ENCODE assay signal across 3 fruit fly cellular contexts in genomic region chr3L:16149418-16150160, dm6.
A peak's percentile ranks its signal among the peaks of the same experiment; 100 is the strongest.
TF ChIP-seq lines count a peak whose summit lies in the region.

No protein-coding gene starts in this region.

TF ChIP-seq in whole organism, adult, 20 proteins besides CTCF, POLR2A, EP300 and RAD21 (continued from another document):
- peak; percentile 45 for TF ChIP-seq Hr96 (GFP tag; optimal IDR thresholded peaks at IDR 0.05; lab: Kevin White, UChicago)

TF ChIP-seq in whole organism, embryonic, 481 proteins besides CTCF, POLR2A, EP300 and RAD21 (continued from another document and continues in another):
- peak; percentile 74 for TF ChIP-seq cwo (GFP tag; optimal IDR thresholded peaks at IDR 0.05; lab: Kevin White, UChicago)
- TF ChIP-seq H15 (GFP tag; IDR thresholded peaks at IDR 0.05; lab: Robert Waterston, UW): no peak
- TF ChIP-seq CG15479 (GFP tag; optimal IDR thresholded peaks at IDR 0.05; lab: Kevin White, UChicago): peak; percentile 23
- TF ChIP-seq CHES-1-like (GFP tag; optimal IDR thresholded peaks at IDR 0.05; lab: Kevin White, UChicago): peak; percentile 46
- peak; percentile 48; the same call in 1 of the 2 replicates for TF ChIP-seq Rfx (GFP tag; IDR thresholded peaks at IDR 0.05; lab: Robert Waterston, UW)
- TF ChIP-seq dmrt99B (tag; optimal IDR thresholded peaks at IDR 0.05; lab: Kevin White, UChicago): peak; percentile 54
- TF ChIP-seq pita (GFP tag; optimal IDR thresholded peaks at IDR 0.05; lab: Kevin White, UChicago): no peak
- peak; percentile 33 for TF ChIP-seq nmo (GFP tag; optimal IDR thresholded peaks at IDR 0.05; lab: Kevin White, UChicago)
- TF ChIP-seq TFAM (GFP tag; optimal IDR thresholded peaks at IDR 0.05; lab: Kevin White, UChicago): no peak
- no peak for TF ChIP-seq CG8089 (GFP tag; optimal IDR thresholded peaks at IDR 0.05; lab: Kevin White, UChicago)
- TF ChIP-seq CG3281 (GFP tag; optimal IDR thresholded peaks at IDR 0.05; lab: Kevin White, UChicago): peak; percentile 8
- TF ChIP-seq CG8944 (GFP tag; optimal IDR thresholded peaks at IDR 0.05; lab: Kevin White, UChicago): peak; percentile 32
- peak; percentile 28 for TF ChIP-seq Meics (GFP tag; optimal IDR thresholded peaks at IDR 0.05; lab: Kevin White, UChicago)
- TF ChIP-seq YL-1 (GFP tag; optimal IDR thresholded peaks at IDR 0.05; lab: Kevin White, UChicago): no peak
- TF ChIP-seq Hr39 (optimal IDR thresholded peaks at IDR 0.05; lab: Kevin White, UChicago): no peak
- TF ChIP-seq CG14965 (GFP tag; optimal IDR thresholded peaks at IDR 0.05; lab: Kevin White, UChicago; ENCODE audit: borderline replicate concordance): no peak
- peak; percentile 57 for TF ChIP-seq gem (tag; optimal IDR thresholded peaks at IDR 0.05; lab: Kevin White, UChicago)
- TF ChIP-seq CG8924 (tag; optimal IDR thresholded peaks at IDR 0.05; lab: Kevin White, UChicago): peak; percentile 23
- TF ChIP-seq disco-r (GFP tag; optimal IDR thresholded peaks at IDR 0.05; lab: Kevin White, UChicago): peak; percentile 10
- peak; percentile 19 for TF ChIP-seq shn (GFP tag; optimal IDR thresholded peaks at IDR 0.05; lab: Kevin White, UChicago)
- peak; percentile 17; the same call in 1 of the 2 replicates for TF ChIP-seq lmd (GFP tag; IDR thresholded peaks at IDR 0.05; lab: Robert Waterston, UW)
- peak; percentile 38 for TF ChIP-seq Hey (tag; optimal IDR thresholded peaks at IDR 0.05; lab: Kevin White, UChicago)
- peak; percentile 20 for TF ChIP-seq Fer1 (GFP tag; optimal IDR thresholded peaks at IDR 0.05; lab: Kevin White, UChicago)
- 0 out of 2 replicates have a peak, but pooled peaks have one; percentile 25 for TF ChIP-seq vvl (GFP tag; IDR thresholded peaks at IDR 0.05; lab: Robert Waterston, UW)
- TF ChIP-seq CG6765 (GFP tag; optimal IDR thresholded peaks at IDR 0.05; lab: Kevin White, UChicago): peak; percentile 21
- TF ChIP-seq row (GFP tag; IDR thresholded peaks at IDR 0.05; lab: Robert Waterston, UW): peak; percentile 80
- TF ChIP-seq sug (tag; optimal IDR thresholded peaks at IDR 0.05; lab: Kevin White, UChicago): peak; percentile 79
- TF ChIP-seq CG7357 (GFP tag; IDR thresholded peaks at IDR 0.05; lab: Robert Waterston, UW): 0 out of 3 replicates have a peak, but pooled peaks have one; percentile 49
- peak; percentile 31 for TF ChIP-seq CG34376 (GFP tag; optimal IDR thresholded peaks at IDR 0.05; lab: Kevin White, UChicago)
- peak; percentile 46 for TF ChIP-seq CG30403 (GFP tag; optimal IDR thresholded peaks at IDR 0.05; lab: Kevin White, UChicago)
- peak; percentile 15 for TF ChIP-seq CG12659 (GFP tag; optimal IDR thresholded peaks at IDR 0.05; lab: Kevin White, UChicago)
- 0 out of 2 replicates have a peak, but pooled peaks have one; percentile 14 for TF ChIP-seq tna (GFP tag; IDR thresholded peaks at IDR 0.05; lab: Robert Waterston, UW; ENCODE audit: partially characterized antibody)
- no peak for TF ChIP-seq CG7928 (GFP tag; optimal IDR thresholded peaks at IDR 0.05; lab: Kevin White, UChicago)
- peak; percentile 31 for TF ChIP-seq sens (GFP tag; lab: Kevin White, UChicago)
- TF ChIP-seq sd (tag; optimal IDR thresholded peaks at IDR 0.05; lab: Kevin White, UChicago): peak; percentile 28
- peak in 1 of 2 experiments; percentile 21 for TF ChIP-seq Pdp1 (GFP tag; optimal IDR thresholded peaks at IDR 0.05; lab: Kevin White, UChicago)
- TF ChIP-seq CG11695 (GFP tag; IDR thresholded peaks at IDR 0.05; lab: Robert Waterston, UW): peak; percentile 24; the same call in 1 of the 3 replicates
- TF ChIP-seq Xbp1 (GFP tag; optimal IDR thresholded peaks at IDR 0.05; lab: Kevin White, UChicago): peak; percentile 6
- TF ChIP-seq CG16863 (GFP tag; optimal IDR thresholded peaks at IDR 0.05; lab: Kevin White, UChicago): peak; percentile 24
- peak; percentile 43 for TF ChIP-seq CG10147 (GFP tag; optimal IDR thresholded peaks at IDR 0.05; lab: Kevin White, UChicago)
- TF ChIP-seq CG13424 (tag; optimal IDR thresholded peaks at IDR 0.05; lab: Kevin White, UChicago): peak; percentile 24
- peak; percentile 29 for TF ChIP-seq bcd (GFP tag; optimal IDR thresholded peaks at IDR 0.05; lab: Kevin White, UChicago)
- TF ChIP-seq CG31224 (GFP tag; IDR thresholded peaks at IDR 0.05; lab: Robert Waterston, UW): peak; percentile 37; the same call in 1 of the 2 replicates
- TF ChIP-seq CG2712 (tag; optimal IDR thresholded peaks at IDR 0.05; lab: Kevin White, UChicago): no peak
- no peak for TF ChIP-seq inv (GFP tag; IDR thresholded peaks at IDR 0.05; lab: Robert Waterston, UW; ENCODE audit: partially characterized antibody)
- TF ChIP-seq E2f2 (GFP tag; IDR thresholded peaks at IDR 0.05; lab: Robert Waterston, UW): 0 out of 2 replicates have a peak, but pooled peaks have one; percentile 21
- peak; percentile 52; the same call in 2 of the 3 replicates for TF ChIP-seq dysf (GFP tag; IDR thresholded peaks at IDR 0.05; lab: Robert Waterston, UW)
- TF ChIP-seq CG10543 (GFP tag; optimal IDR thresholded peaks at IDR 0.05; lab: Kevin White, UChicago): peak; percentile 39
- no peak for TF ChIP-seq pan (optimal IDR thresholded peaks at IDR 0.05; lab: Kevin White, UChicago)
- peak in 1 of 2 experiments; percentile 26 for TF ChIP-seq pan (GFP tag; optimal IDR thresholded peaks at IDR 0.05 in 1 of 2, IDR thresholded peaks at IDR 0.05 in 1 of 2)
- TF ChIP-seq Mad (GFP tag; optimal IDR thresholded peaks at IDR 0.05; lab: Kevin White, UChicago): no peak
- peak; percentile 44 for TF ChIP-seq CG11504 (tag; optimal IDR thresholded peaks at IDR 0.05; lab: Kevin White, UChicago)
- no peak for TF ChIP-seq Trl (optimal IDR thresholded peaks at IDR 0.05; lab: Kevin White, UChicago)
- peak; percentile 3 for TF ChIP-seq Trl (GFP tag; optimal IDR thresholded peaks at IDR 0.05; lab: Kevin White, UChicago)
- no peak for TF ChIP-seq stc (GFP tag; IDR thresholded peaks at IDR 0.05; lab: Robert Waterston, UW)
- peak; percentile 34; the same call in 1 of the 3 replicates for TF ChIP-seq CG11560 (tag; IDR thresholded peaks at IDR 0.05; lab: Robert Waterston, UW)
- TF ChIP-seq ind (GFP tag; optimal IDR thresholded peaks at IDR 0.05; lab: Kevin White, UChicago): no peak
- TF ChIP-seq CG10565 (GFP tag; optimal IDR thresholded peaks at IDR 0.05; lab: Kevin White, UChicago): no peak
- peak; percentile 94 for TF ChIP-seq Med (GFP tag; lab: Kevin White, UChicago)
- peak; percentile 29 for TF ChIP-seq CG9727 (GFP tag; optimal IDR thresholded peaks at IDR 0.05; lab: Kevin White, UChicago)
- peak; percentile 63 for TF ChIP-seq lab (GFP tag; optimal IDR thresholded peaks at IDR 0.05; lab: Kevin White, UChicago)
- peak; percentile 24 for TF ChIP-seq BtbVII (GFP tag; optimal IDR thresholded peaks at IDR 0.05; lab: Kevin White, UChicago)
- 0 out of 2 replicates have a peak, but pooled peaks have one; percentile 14 for TF ChIP-seq CG4730 (GFP tag; IDR thresholded peaks at IDR 0.05; lab: Robert Waterston, UW)

TF ChIP-seq in whole organism, prepupa, 60 proteins besides CTCF, POLR2A, EP300 and RAD21 (continued from another document):
- peak; percentile 43 for TF ChIP-seq lz (GFP tag; optimal IDR thresholded peaks at IDR 0.05; lab: Kevin White, UChicago)
- no peak for TF ChIP-seq Hr38 (GFP tag; optimal IDR thresholded peaks at IDR 0.05; lab: Kevin White, UChicago)
- TF ChIP-seq net (GFP tag; optimal IDR thresholded peaks at IDR 0.05; lab: Kevin White, UChicago): peak; percentile 32
- no peak for TF ChIP-seq CG8632 (GFP tag; optimal IDR thresholded peaks at IDR 0.05; lab: Kevin White, UChicago)
- TF ChIP-seq Ets21C (GFP tag; optimal IDR thresholded peaks at IDR 0.05; lab: Kevin White, UChicago): peak; percentile 14
- TF ChIP-seq Eip93F (GFP tag; optimal IDR thresholded peaks at IDR 0.05; lab: Kevin White, UChicago): peak; percentile 58
- no peak for TF ChIP-seq dsx (GFP tag; optimal IDR thresholded peaks at IDR 0.05; lab: Kevin White, UChicago; ENCODE audit: poor library complexity, severe bottlenecking)
- TF ChIP-seq CG6854 (GFP tag; optimal IDR thresholded peaks at IDR 0.05; lab: Kevin White, UChicago): no peak
- TF ChIP-seq Eip75B (GFP tag; optimal IDR thresholded peaks at IDR 0.05; lab: Kevin White, UChicago): peak; percentile 42
- peak; percentile 46 for TF ChIP-seq vri (GFP tag; optimal IDR thresholded peaks at IDR 0.05; lab: Kevin White, UChicago)
- peak; percentile 23 for TF ChIP-seq esn (GFP tag; optimal IDR thresholded peaks at IDR 0.05; lab: Kevin White, UChicago)
- peak; percentile 24 for TF ChIP-seq OdsH (GFP tag; optimal IDR thresholded peaks at IDR 0.05; lab: Kevin White, UChicago)
- peak; percentile 56 for TF ChIP-seq CG1621 (tag; optimal IDR thresholded peaks at IDR 0.05; lab: Kevin White, UChicago)
- TF ChIP-seq CG8119 (GFP tag; IDR thresholded peaks at IDR 0.05; lab: Robert Waterston, UW): no peak
- TF ChIP-seq Sox15 (GFP tag; optimal IDR thresholded peaks at IDR 0.05; lab: Kevin White, UChicago): no peak
- no peak for TF ChIP-seq CG9139 (GFP tag; optimal IDR thresholded peaks at IDR 0.05; lab: Kevin White, UChicago)
- TF ChIP-seq CG3919 (GFP tag; optimal IDR thresholded peaks at IDR 0.05; lab: Kevin White, UChicago): peak; percentile 36
- TF ChIP-seq Sox102F (GFP tag; optimal IDR thresholded peaks at IDR 0.05; lab: Kevin White, UChicago): no peak
- peak; percentile 0 for TF ChIP-seq CG3032 (tag; optimal IDR thresholded peaks at IDR 0.05; lab: Kevin White, UChicago)
- TF ChIP-seq CG15336 (GFP tag; IDR thresholded peaks at IDR 0.05; lab: Robert Waterston, UW): no peak
- no peak for TF ChIP-seq dac (GFP tag; optimal IDR thresholded peaks at IDR 0.05; lab: Kevin White, UChicago)
- TF ChIP-seq CG10631 (GFP tag; optimal IDR thresholded peaks at IDR 0.05; lab: Kevin White, UChicago): peak; percentile 24
- TF ChIP-seq Ets96B (tag; optimal IDR thresholded peaks at IDR 0.05; lab: Kevin White, UChicago): peak; percentile 22
- no peak for TF ChIP-seq Smox (GFP tag; optimal IDR thresholded peaks at IDR 0.05; lab: Kevin White, UChicago)
- TF ChIP-seq Sox14 (GFP tag; optimal IDR thresholded peaks at IDR 0.05; lab: Kevin White, UChicago): peak; percentile 23
- TF ChIP-seq cyc (GFP tag; optimal IDR thresholded peaks at IDR 0.05; lab: Kevin White, UChicago): no peak
- peak; percentile 23 for TF ChIP-seq Hr39 (GFP tag; optimal IDR thresholded peaks at IDR 0.05; lab: Kevin White, UChicago)
- peak; percentile 8 for TF ChIP-seq achi (GFP tag; optimal IDR thresholded peaks at IDR 0.05; lab: Kevin White, UChicago)
- peak; percentile 43 for TF ChIP-seq CG6808 (GFP tag; optimal IDR thresholded peaks at IDR 0.05; lab: Kevin White, UChicago)
- peak; percentile 25 for TF ChIP-seq CG8319 (GFP tag; optimal IDR thresholded peaks at IDR 0.05; lab: Kevin White, UChicago)
- peak; percentile 34 for TF ChIP-seq acj6 (GFP tag; optimal IDR thresholded peaks at IDR 0.05; lab: Kevin White, UChicago)
- peak; percentile 17 for TF ChIP-seq CG6792 (GFP tag; optimal IDR thresholded peaks at IDR 0.05; lab: Kevin White, UChicago)
- no peak for TF ChIP-seq topi (GFP tag; optimal IDR thresholded peaks at IDR 0.05; lab: Kevin White, UChicago)
- TF ChIP-seq CG6163 (GFP tag; IDR thresholded peaks at IDR 0.05; lab: Robert Waterston, UW): no peak
- peak; percentile 31 for TF ChIP-seq CG11902 (GFP tag; optimal IDR thresholded peaks at IDR 0.05; lab: Kevin White, UChicago)
- no peak for TF ChIP-seq CG16779 (tag; optimal IDR thresholded peaks at IDR 0.05; lab: Kevin White, UChicago)
- TF ChIP-seq CG32006 (GFP tag; optimal IDR thresholded peaks at IDR 0.05; lab: Kevin White, UChicago): peak; percentile 52
- peak; percentile 45 for TF ChIP-seq Hr4 (GFP tag; optimal IDR thresholded peaks at IDR 0.05; lab: Kevin White, UChicago)
- TF ChIP-seq CG6276 (GFP tag; optimal IDR thresholded peaks at IDR 0.05; lab: Kevin White, UChicago): no peak
- TF ChIP-seq fd59A (GFP tag; optimal IDR thresholded peaks at IDR 0.05; lab: Kevin White, UChicago): peak; percentile 30
- no peak for TF ChIP-seq fd85E (GFP tag; optimal IDR thresholded peaks at IDR 0.05; lab: Kevin White, UChicago)
